Worm (Caenorhabditis elegans): ENCODE data around the gene nas-18.

Gene nas-18

DNA sequence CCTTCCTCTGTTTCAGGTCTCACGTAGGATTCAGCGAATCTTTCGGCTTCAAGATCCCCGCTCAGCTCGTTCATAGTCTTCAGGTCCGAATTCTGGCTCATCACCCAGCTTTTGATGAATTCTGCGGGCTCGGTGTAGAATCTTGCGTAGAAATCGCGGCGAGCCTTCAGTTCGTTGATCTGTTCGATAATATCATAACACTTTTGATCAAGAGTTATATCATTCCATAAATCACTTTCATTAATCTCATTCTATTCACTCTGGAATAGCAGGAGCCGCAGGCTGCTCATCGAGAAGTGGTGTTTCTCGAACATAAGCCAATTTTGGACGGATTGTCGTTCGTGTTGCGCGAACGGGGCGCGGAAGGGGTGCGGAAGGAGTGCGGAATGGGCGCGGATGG is 1.2 kb upstream of the nas-18 start, which contains the start of gene K03B8.4:
Gene K03B8.4, minus strand, starts transcription at position 101 of the 400 bp plus-strand sequence.
- TF ChIP-seq set-16 (GFP tag; IDR thresholded peaks at IDR 0.05): peak; percentile 46; the same call in 1 of the 2 replicates

DNA sequence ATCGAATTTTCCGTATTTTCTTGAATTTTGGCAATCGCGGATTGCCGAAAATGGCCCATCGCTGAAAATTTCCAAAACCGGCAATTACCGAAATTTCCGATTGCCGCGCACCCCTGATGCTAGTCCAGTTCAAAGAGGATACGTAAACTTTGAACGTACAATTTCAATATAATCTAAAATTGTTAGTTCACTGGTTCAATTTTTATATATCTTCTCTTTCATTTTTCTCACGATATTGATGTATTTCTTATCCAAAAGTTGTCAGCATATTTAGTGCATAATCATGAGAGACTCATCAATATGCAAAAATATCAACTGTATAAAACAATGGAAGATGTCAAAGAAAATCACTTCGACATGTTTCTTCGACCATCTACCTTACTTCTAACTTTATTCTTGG is 2.4 kb downstream of the nas-18 start, which contains the start of gene nas-17:
Gene nas-17, plus strand, starts transcription at position 301 of the 400 bp plus-strand sequence.
- TF ChIP-seq saeg-2 (GFP tag; IDR thresholded peaks at IDR 0.05) (no peak), php-3 (GFP tag; IDR thresholded peaks at IDR 0.05) (no peak), ama-1 (optimal IDR thresholded peaks at IDR 0.05) (no peak), tag-97 (GFP tag; IDR thresholded peaks at IDR 0.05) (no peak), set-16 (GFP tag; IDR thresholded peaks at IDR 0.05) (no peak), mxl-2 (GFP tag; conservative IDR thresholded peaks at IDR 0.05) (no peak), spr-3 (GFP tag; optimal IDR thresholded peaks at IDR 0.05) (no peak), gei-8 (GFP tag; optimal IDR thresholded peaks at IDR 0.05) (no peak), ztf-7 (tag; optimal IDR thresholded peaks at IDR 0.05) (no peak), dmd-8 (GFP tag; IDR thresholded peaks at IDR 0.05) (no peak), daf-8 (GFP tag; IDR thresholded peaks at IDR 0.05) (no peak), zfp-3 (GFP tag; conservative IDR thresholded peaks at IDR 0.05) (no peak), daf-19 (GFP tag; conservative IDR thresholded peaks at IDR 0.05) (no peak), spr-1 (tag; optimal IDR thresholded peaks at IDR 0.05) (no peak)

DNA sequence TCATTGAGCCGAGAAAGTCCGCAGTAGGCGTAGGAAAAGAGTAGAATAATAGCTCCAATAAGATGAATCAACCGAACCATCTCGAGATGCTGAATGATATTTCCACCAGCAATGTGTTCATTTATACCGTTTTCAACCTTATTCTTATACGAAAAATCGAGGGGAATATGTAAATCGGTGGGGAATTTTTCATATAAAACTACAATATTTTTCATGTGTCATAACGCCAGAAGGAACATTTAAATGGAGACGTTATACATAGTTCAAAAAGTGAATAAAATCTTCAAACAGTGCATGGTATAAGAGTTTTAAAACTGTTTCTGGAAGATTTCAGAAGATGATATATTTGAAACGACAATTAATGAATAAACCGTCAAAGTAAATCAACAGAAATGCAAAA is 6.4 kb downstream of the nas-18 start, which contains the start of gene nas-19:
Gene nas-19, minus strand, starts transcription at position 101 of the 400 bp plus-strand sequence.
- TF ChIP-seq aha-1 (tag) (peak; percentile 66), pha-4 (GFP tag; IDR thresholded peaks at IDR 0.05) (no peak), pha-4 (tag; optimal IDR thresholded peaks at IDR 0.05) (no peak)

DNA sequence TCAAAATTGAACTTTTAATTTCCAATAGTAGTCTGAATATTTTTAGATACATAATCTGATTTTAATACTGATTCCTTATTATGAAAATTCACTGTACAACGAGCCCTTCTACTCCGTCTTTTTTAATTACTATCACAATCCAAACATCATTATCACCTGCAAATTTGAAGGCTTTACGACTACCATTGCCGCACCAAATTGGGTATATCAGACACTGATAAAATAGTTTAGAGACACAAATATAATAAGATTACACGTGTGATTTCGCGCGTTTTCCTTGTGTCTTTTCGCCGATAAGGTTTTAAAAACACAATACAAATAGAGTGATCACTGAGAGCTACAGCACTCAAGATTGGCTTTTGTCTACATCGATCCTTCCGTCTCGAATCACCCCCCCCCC is 6.8 kb downstream of the nas-18 start:
- TF ChIP-seq gei-8 (GFP tag; optimal IDR thresholded peaks at IDR 0.05): no peak
- no peak for TF ChIP-seq duxl-1 (tag; optimal IDR thresholded peaks at IDR 0.05; ENCODE audit: poor library complexity)
- TF ChIP-seq unc-130 (GFP tag; optimal IDR thresholded peaks at IDR 0.05): no peak
- no peak for TF ChIP-seq F37D6.2 (tag; optimal IDR thresholded peaks at IDR 0.05)
- TF ChIP-seq hlh-30 (tag; optimal IDR thresholded peaks at IDR 0.05; ENCODE audit: insufficient read depth): no peak
- TF ChIP-seq daf-16 (GFP tag; optimal IDR thresholded peaks at IDR 0.05): no peak
- TF ChIP-seq daf-16 (tag; optimal IDR thresholded peaks at IDR 0.05): peak; percentile 50
- peak; percentile 21 for TF ChIP-seq mxl-3 (GFP tag; optimal IDR thresholded peaks at IDR 0.05)
- peak; percentile 34 for TF ChIP-seq pqm-1 (tag; optimal IDR thresholded peaks at IDR 0.05)
- TF ChIP-seq daf-8 (GFP tag; IDR thresholded peaks at IDR 0.05): no peak
- TF ChIP-seq nhr-28 (tag; optimal IDR thresholded peaks at IDR 0.05): no peak

DNA sequence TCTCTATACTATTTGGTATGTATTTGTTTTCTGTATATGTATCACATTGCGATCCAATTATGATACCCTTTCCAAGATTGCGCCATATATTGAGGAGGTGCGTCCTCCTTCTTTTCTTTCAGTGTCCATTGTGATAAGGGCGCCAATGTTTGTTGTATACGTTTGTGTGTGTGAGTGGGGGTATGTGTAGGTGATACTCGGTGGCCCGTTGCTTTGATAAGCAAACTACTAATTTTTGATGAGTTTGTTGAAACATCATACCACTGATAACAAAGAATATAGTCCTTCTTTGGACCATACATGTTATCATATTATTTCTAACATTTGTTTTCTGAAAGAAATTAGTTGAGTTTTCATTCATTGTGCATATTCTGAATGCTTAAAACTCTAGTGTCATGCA is 7.5 kb downstream of the nas-18 start:
- TF ChIP-seq ceh-32 (tag; optimal IDR thresholded peaks at IDR 0.05; ENCODE audit: poor library complexity) (no peak), aha-1 (tag) (peak; percentile 44), daf-19 (GFP tag; conservative IDR thresholded peaks at IDR 0.05) (no peak), dpl-1 (GFP tag; optimal IDR thresholded peaks at IDR 0.05) (no peak), F44E2.7 (GFP tag; IDR thresholded peaks at IDR 0.05) (no peak), ztf-7 (tag; optimal IDR thresholded peaks at IDR 0.05) (no peak), php-3 (GFP tag; IDR thresholded peaks at IDR 0.05) (0 out of 2 replicates have a peak, but pooled peaks have one; percentile 38), lin-39 (tag; optimal IDR thresholded peaks at IDR 0.05) (no peak), dve-1 (tag; optimal IDR thresholded peaks at IDR 0.05; ENCODE audit: insufficient read depth) (peak; percentile 53), ces-1 (GFP tag; optimal IDR thresholded peaks at IDR 0.05) (no peak), gei-8 (GFP tag; optimal IDR thresholded peaks at IDR 0.05) (no peak), ceh-62 (tag; optimal IDR thresholded peaks at IDR 0.05) (no peak), F26F4.8 (GFP tag; conservative IDR thresholded peaks at IDR 0.05) (no peak), ama-1 (optimal IDR thresholded peaks at IDR 0.05) (no peak), dmd-6 (GFP tag; IDR thresholded peaks at IDR 0.05) (no peak), madf-9 (GFP tag; conservative IDR thresholded peaks at IDR 0.05) (no peak), nhr-28 (tag; optimal IDR thresholded peaks at IDR 0.05) (peak; percentile 32), D1046.2 (GFP tag; IDR thresholded peaks at IDR 0.05) (no peak), ZK546.5 (tag; optimal IDR thresholded peaks at IDR 0.05) (no peak), nhr-6 (tag; optimal IDR thresholded peaks at IDR 0.05) (no peak), T26A8.4 (GFP tag; IDR thresholded peaks at IDR 0.05) (no peak), aly-2 (tag; optimal IDR thresholded peaks at IDR 0.05) (no peak), mdt-29 (GFP tag; IDR thresholded peaks at IDR 0.05) (no peak), ceh-20 (GFP tag; IDR thresholded peaks at IDR 0.05) (no peak), saeg-2 (GFP tag; IDR thresholded peaks at IDR 0.05) (no peak), spr-3 (GFP tag; optimal IDR thresholded peaks at IDR 0.05) (no peak), tag-97 (GFP tag; IDR thresholded peaks at IDR 0.05) (no peak), snpc-4 (tag; optimal IDR thresholded peaks at IDR 0.05) (no peak)

All from whole organism, L4 larva.